Worm (Caenorhabditis elegans) whole organism, young adult: ENCODE measurements around the gene lem-2.
"Not testable (repeated sequence)": the region's sequence is repeated elsewhere in the genome, so short reads cannot be mapped to it uniquely, and the experiment has no call there.

ENCODE experiments used
- C06A6.2 ChIP-seq: fragments of 200-800 bp; sonication (Bioruptor generic); conservative IDR thresholded peaks from 2 replicates; pipeline ENCODE4 v1.3.6; 2022; ENCODE audit warnings: missing genetic modification characterization, missing compliant biosample characterization
- T26A5.8 ChIP-seq: sonication (generic microtip); optimal IDR thresholded peaks from 2 replicates; lab custom pipeline; 2016; ENCODE audit warnings: missing genetic modification characterization, missing compliant biosample characterization
- Y79H2A.3 ChIP-seq: fragments of 200-800 bp; sonication (Bioruptor generic); conservative IDR thresholded peaks from 2 replicates; pipeline ENCODE4 v1.3.6; 2022; ENCODE audit warnings: missing genetic modification reagents, missing genetic modification characterization, missing compliant biosample characterization
- athp-1 ChIP-seq: sonication (generic microtip); optimal IDR thresholded peaks from 2 replicates; lab custom pipeline; 2017; ENCODE audit warnings: mild to moderate bottlenecking, missing genetic modification characterization, missing compliant biosample characterization
- ccch-3 ChIP-seq: fragments of 200-800 bp; sonication (Bioruptor generic); optimal IDR thresholded peaks from 2 replicates; lab custom pipeline; 2018; ENCODE audit warnings: mild to moderate bottlenecking, missing genetic modification characterization, missing compliant biosample characterization
- ets-4 ChIP-seq: fragments of 200-800 bp; sonication (Bioruptor generic); optimal IDR thresholded peaks from 2 replicates; lab custom pipeline; 2018; ENCODE audit warnings: mild to moderate bottlenecking, missing genetic modification characterization, missing compliant biosample characterization
- lin-35 ChIP-seq, 3 experiments: fragments of 150-350 bp in 2 of 3; sonication (generic microtip) in 1 of 3; optimal IDR thresholded peaks; 2 replicates each; lab custom pipeline; 2014 to 2018; ENCODE audit warnings: missing biosample characterization in 3 of 3, missing genetic modification characterization in 3 of 3, missing genetic modification reagents in 3 of 3
- lin-54 ChIP-seq: fragments of 200-800 bp; sonication (Bioruptor generic); optimal IDR thresholded peaks from 2 replicates; lab custom pipeline; 2018; ENCODE audit warnings: mild to moderate bottlenecking, missing genetic modification characterization, missing compliant biosample characterization
- repo-1 ChIP-seq: sonication (generic microtip); optimal IDR thresholded peaks from 2 replicates; lab custom pipeline; 2017; ENCODE audit warnings: mild to moderate bottlenecking, missing genetic modification characterization, missing compliant biosample characterization
- rpc-1 ChIP-seq, 2 experiments: fragments of 150-350 bp in 1 of 2; sonication (generic microtip) in 1 of 2; optimal IDR thresholded peaks; 2 replicates each; lab custom pipeline; 2014 to 2018; ENCODE audit warnings: missing biosample characterization in 1 of 2, missing genetic modification characterization in 1 of 2, missing genetic modification reagents in 1 of 2, missing genotype in 1 of 2
- snpc-4 ChIP-seq, 5 experiments: fragments of 150-350 bp in 1 of 5; sonication (generic microtip) in 4 of 5; optimal IDR thresholded peaks; 2 replicates each; lab custom pipeline; 2014 to 2018; ENCODE audit warnings: missing genetic modification characterization in 5 of 5, missing biosample characterization in 3 of 5, antibody characterized with exemption in 2 of 5, mild to moderate bottlenecking in 2 of 5, missing compliant biosample characterization in 2 of 5, missing genotype in 2 of 5, moderate library complexity in 2 of 5, missing genetic modification reagents in 1 of 5
- somi-1 ChIP-seq: fragments of 200-800 bp; sonication (Bioruptor generic); optimal IDR thresholded peaks from 2 replicates; lab custom pipeline; 2018; ENCODE audit warnings: mild to moderate bottlenecking, missing genetic modification characterization, missing compliant biosample characterization
- tbx-9 ChIP-seq: sonication (generic microtip); optimal IDR thresholded peaks from 2 replicates; lab custom pipeline; 2016; ENCODE audit warnings: borderline replicate concordance, missing genetic modification characterization, inconsistent platforms, missing compliant biosample characterization
- ztf-6 ChIP-seq: fragments of 200-800 bp; sonication (Bioruptor generic); IDR thresholded peaks from 2 replicates; pipeline ENCODE4 v1.3.6; 2022; ENCODE audit warnings: missing genetic modification reagents, missing genetic modification characterization, missing compliant biosample characterization

ce11 chrII:14021230-14021629, 42.0 kb upstream of the lem-2 start, which contains the start of gene F01D5.10:
- TF ChIP-seq ztf-6 (GFP tag; lab: Robert Waterston, UW); repo-1 (tag; lab: Kevin White, UChicago); ets-4 (GFP tag; lab: Kevin White, UChicago); athp-1; ccch-3 (GFP tag; lab: Kevin White, UChicago); lin-54 (GFP tag; lab: Kevin White, UChicago); tbx-9 (tag; lab: Kevin White, UChicago); snpc-4 (GFP tag; optimal IDR thresholded peaks at IDR 0.05; lab: Kevin White, UChicago); snpc-4 (tag; optimal IDR thresholded peaks at IDR 0.05; lab: Kevin White, UChicago); rpc-1 (optimal IDR thresholded peaks at IDR 0.05; lab: Kevin White, UChicago); rpc-1 (tag; optimal IDR thresholded peaks at IDR 0.05; lab: Kevin White, UChicago); C06A6.2 (GFP tag; lab: Robert Waterston, UW); somi-1; Y79H2A.3 (GFP tag; lab: Robert Waterston, UW); T26A5.8 (tag; lab: Kevin White, UChicago); lin-35 (GFP tag; optimal IDR thresholded peaks at IDR 0.05; lab: Kevin White, UChicago): not testable (repeated sequence)
